Fruit fly (Drosophila melanogaster) Kc167 (cell line): ENCODE data around the gene CG2611.

ENCODE experiments used
- Myc ChIP-seq: fragments of >200 bp; optimal IDR thresholded peaks from 2 replicates; lab custom pipeline; 2017; ENCODE audit warnings: missing external identifiers
- Sin3A ChIP-seq: fragments of >200 bp; optimal IDR thresholded peaks from 2 replicates; lab custom pipeline; 2018; ENCODE audit warnings: missing external identifiers
- h ChIP-seq: fragments of >200 bp; optimal IDR thresholded peaks from 3 replicates; lab custom pipeline; 2018; ENCODE audit warnings: missing external identifiers
- insv ChIP-seq: fragments of >200 bp; optimal IDR thresholded peaks from 3 replicates; lab custom pipeline; 2018; ENCODE audit warnings: missing external identifiers
- psq ChIP-seq: fragments of >200 bp; optimal IDR thresholded peaks from 2 replicates; lab custom pipeline; 2017; ENCODE audit warnings: missing external identifiers

DNA sequence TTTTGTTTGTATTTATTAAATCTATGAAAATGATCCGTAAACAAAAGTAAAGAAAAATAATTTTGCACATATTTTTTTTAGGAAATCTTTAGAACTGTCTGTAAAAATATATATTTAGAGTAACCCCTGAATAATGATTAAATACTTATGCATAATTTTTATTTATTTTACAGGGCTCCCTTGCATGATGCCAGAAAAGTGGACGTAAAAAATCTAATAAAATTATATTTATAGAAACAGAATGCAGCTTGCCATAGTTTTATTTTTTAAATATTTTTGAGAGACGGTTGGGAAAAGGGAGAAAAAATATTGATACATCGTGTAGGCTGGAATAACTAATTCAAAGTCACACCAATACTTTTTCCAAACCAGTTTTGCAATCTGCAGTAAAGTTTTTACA lies 1.4 kb upstream of the CG2611 start, which contains the start of gene CG18810:
- TF ChIP-seq Myc (lab: Kevin White, UChicago) (no peak), h (lab: Kevin White, UChicago) (no peak), psq (lab: Kevin White, UChicago) (no peak), Sin3A (lab: Kevin White, UChicago) (no peak), insv (lab: Kevin White, UChicago) (no peak)
